Worm (Caenorhabditis elegans): ENCODE results near the gene top-2.
A peak's percentile ranks its signal among the peaks of the same experiment; 100 is the strongest.

Gene top-2

DNA sequence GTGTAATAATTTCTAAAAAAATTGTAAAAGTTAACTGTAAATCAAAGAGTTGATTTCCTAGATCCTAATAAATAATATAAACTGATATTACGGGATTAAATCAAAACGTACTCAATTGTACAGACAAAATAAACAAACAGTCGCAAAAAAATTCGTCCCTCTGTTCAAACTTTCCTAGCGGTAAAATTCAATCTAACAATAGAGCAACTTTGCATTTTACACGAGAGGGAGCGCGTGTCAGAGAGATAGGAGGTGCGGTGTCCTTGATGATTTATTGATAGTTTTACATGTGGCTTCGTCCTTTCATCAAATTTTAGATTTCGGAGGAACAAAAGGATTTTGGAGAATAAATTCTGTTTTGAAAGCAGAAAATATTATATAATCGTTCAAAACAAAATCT, 44.3 kb upstream of the top-2 start (continued):
- peak; percentile 82 for TF ChIP-seq mxl-3 (GFP tag; optimal IDR thresholded peaks at IDR 0.05)
- no peak for TF ChIP-seq madf-5 (GFP tag; IDR thresholded peaks at IDR 0.05)
- no peak for TF ChIP-seq tag-97 (GFP tag; IDR thresholded peaks at IDR 0.05)
- TF ChIP-seq zfp-3 (GFP tag; conservative IDR thresholded peaks at IDR 0.05), result no peak
- TF ChIP-seq fos-1 (tag; optimal IDR thresholded peaks at IDR 0.05), result no peak
- no peak for TF ChIP-seq F10B5.3 (tag; optimal IDR thresholded peaks at IDR 0.05)
- no peak for TF ChIP-seq nhr-25 (tag; optimal IDR thresholded peaks at IDR 0.05; ENCODE audit: borderline replicate concordance, insufficient read depth)
- no peak for TF ChIP-seq spr-1 (tag; optimal IDR thresholded peaks at IDR 0.05)
- TF ChIP-seq mep-1 (tag; optimal IDR thresholded peaks at IDR 0.05), result no peak
- TF ChIP-seq Y48G9A.11 (GFP tag; IDR thresholded peaks at IDR 0.05), result no peak
- TF ChIP-seq nhr-28 (tag; optimal IDR thresholded peaks at IDR 0.05), result peak; percentile 46
- peak; percentile 25 for TF ChIP-seq dpl-1 (GFP tag; optimal IDR thresholded peaks at IDR 0.05)
- no peak for TF ChIP-seq daf-19 (GFP tag; conservative IDR thresholded peaks at IDR 0.05)
- peak in 1 of 2 experiments; percentile 60 for TF ChIP-seq lsy-2 (tag; optimal IDR thresholded peaks at IDR 0.05)
- no peak for TF ChIP-seq zip-2 (tag; optimal IDR thresholded peaks at IDR 0.05)
- TF ChIP-seq R02D3.7 (tag; optimal IDR thresholded peaks at IDR 0.05), result no peak
- TF ChIP-seq nhr-111 (GFP tag; optimal IDR thresholded peaks at IDR 0.05), result no peak
- TF ChIP-seq nhr-48 (tag; optimal IDR thresholded peaks at IDR 0.05), result no peak
- no peak for TF ChIP-seq ceh-32 (tag; optimal IDR thresholded peaks at IDR 0.05; ENCODE audit: poor library complexity)
- TF ChIP-seq lin-13 (GFP tag; optimal IDR thresholded peaks at IDR 0.05), result no peak
- no peak for TF ChIP-seq ZK337.2 (GFP tag; IDR thresholded peaks at IDR 0.05)
- TF ChIP-seq daf-16 (GFP tag; optimal IDR thresholded peaks at IDR 0.05), result no peak
- TF ChIP-seq daf-16 (tag; optimal IDR thresholded peaks at IDR 0.05), result peak; percentile 12
- no peak for TF ChIP-seq ama-1 (optimal IDR thresholded peaks at IDR 0.05)

DNA sequence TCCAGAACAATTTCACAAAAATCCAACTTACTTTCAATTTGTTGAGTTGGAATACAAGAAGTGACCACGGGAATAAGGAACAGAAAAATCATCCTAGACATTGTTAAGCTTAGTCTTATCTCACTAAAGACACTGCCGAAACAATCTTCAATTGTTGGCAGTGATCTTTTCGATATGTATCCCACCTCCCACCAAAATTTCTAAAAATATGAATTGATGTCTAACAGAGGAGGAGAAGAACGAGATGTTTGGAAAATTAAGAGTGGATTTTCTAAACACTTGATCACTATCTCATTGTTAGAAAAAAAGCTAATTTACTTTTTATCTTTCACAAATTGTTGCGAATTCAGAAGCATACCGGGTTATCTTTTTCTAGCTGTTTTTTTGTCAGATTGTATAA, 42.5 kb upstream of the top-2 start, which contains the start of gene clec-144:
Gene clec-144, minus strand, starts transcription at position 101 of the 400 bp plus-strand sequence.
- TF ChIP-seq unc-62 (GFP tag; optimal IDR thresholded peaks at IDR 0.05 in 1 of 2) (peak in 1 of 2 experiments; percentile 37), unc-62 (tag; optimal IDR thresholded peaks at IDR 0.05) (no peak), nhr-28 (tag; optimal IDR thresholded peaks at IDR 0.05) (no peak)

DNA sequence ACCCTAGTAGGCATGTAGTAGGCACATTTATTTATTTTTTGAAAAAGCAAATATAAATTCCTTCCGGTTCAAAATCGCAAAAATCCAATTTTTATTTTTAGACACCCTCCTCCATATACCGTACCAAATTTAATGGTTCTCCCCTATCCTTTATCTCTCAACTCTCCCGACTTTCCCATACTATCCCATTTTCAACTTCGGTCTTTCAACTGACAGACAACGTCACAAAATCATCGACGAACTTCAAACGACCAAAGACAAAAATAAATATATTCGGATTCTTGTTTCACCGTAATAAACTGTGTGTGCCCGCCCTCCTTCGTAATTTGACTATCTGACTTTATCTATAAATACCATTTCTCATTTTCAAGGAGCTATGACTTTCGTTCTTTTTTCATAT, 39.7 kb upstream of the top-2 start, which contains the start of gene T27D12.6:
Gene T27D12.6, plus strand, starts transcription at position 301 of the 400 bp plus-strand sequence.
- TF ChIP-seq aly-2 (tag; optimal IDR thresholded peaks at IDR 0.05) (no peak), lin-38 (GFP tag; IDR thresholded peaks at IDR 0.05) (no peak), php-3 (GFP tag; IDR thresholded peaks at IDR 0.05) (no peak), gei-8 (GFP tag; optimal IDR thresholded peaks at IDR 0.05) (no peak), spr-3 (GFP tag; optimal IDR thresholded peaks at IDR 0.05) (no peak), spr-1 (tag; optimal IDR thresholded peaks at IDR 0.05) (no peak), unc-62 (GFP tag; optimal IDR thresholded peaks at IDR 0.05 in 1 of 2) (no peak), unc-62 (tag; optimal IDR thresholded peaks at IDR 0.05) (no peak), T26A8.4 (GFP tag; IDR thresholded peaks at IDR 0.05) (no peak), ZK337.2 (GFP tag; IDR thresholded peaks at IDR 0.05) (no peak), egl-43 (GFP tag; IDR thresholded peaks at IDR 0.05) (no peak), F10B5.3 (tag; optimal IDR thresholded peaks at IDR 0.05) (no peak), hif-1 (tag; optimal IDR thresholded peaks at IDR 0.05) (no peak), dmd-8 (GFP tag; IDR thresholded peaks at IDR 0.05) (no peak), duxl-1 (tag; optimal IDR thresholded peaks at IDR 0.05; ENCODE audit: poor library complexity) (no peak), set-16 (GFP tag; IDR thresholded peaks at IDR 0.05) (no peak), daf-8 (GFP tag; IDR thresholded peaks at IDR 0.05) (no peak)

Measured in whole organism, L4 larva.